Worm (Caenorhabditis elegans): Measurements from ENCODE around the gene bnc-1.

DNA sequence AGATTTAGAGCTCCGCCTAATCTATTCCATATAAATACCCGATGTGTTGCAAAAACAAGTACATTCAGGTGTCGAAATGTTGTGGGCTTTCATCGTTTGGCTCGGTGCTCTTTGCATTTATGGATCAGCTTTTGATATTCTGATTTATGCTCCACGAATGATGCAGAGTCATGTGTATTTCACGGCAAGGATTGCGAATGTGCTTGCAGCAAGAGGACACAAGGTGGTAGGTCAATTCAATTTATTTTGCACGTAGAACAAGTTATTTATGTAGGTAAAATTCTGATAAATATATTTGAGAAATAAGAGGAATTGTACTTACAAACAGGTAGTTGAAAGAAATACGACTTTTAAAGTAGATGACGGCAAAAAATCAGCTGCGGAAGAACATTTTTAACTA is 17.9 kb downstream of the bnc-1 start, which contains the start of gene ugt-56:
- TF ChIP-seq cnd-1 (tag; optimal IDR thresholded peaks at IDR 0.05) (no peak), unc-62 (GFP tag; optimal IDR thresholded peaks at IDR 0.05) (no peak), nhr-12 (tag; optimal IDR thresholded peaks at IDR 0.05) (no peak), nhr-28 (tag; optimal IDR thresholded peaks at IDR 0.05) (no peak), ztf-11 (tag; optimal IDR thresholded peaks at IDR 0.05) (no peak), pha-4 (tag; optimal IDR thresholded peaks at IDR 0.05) (no peak), lsy-2 (tag; optimal IDR thresholded peaks at IDR 0.05) (no peak), bed-3 (GFP tag; optimal IDR thresholded peaks at IDR 0.05) (no peak), nhr-237 (tag; optimal IDR thresholded peaks at IDR 0.05) (no peak), unc-120 (tag; optimal IDR thresholded peaks at IDR 0.05; ENCODE audit: poor library complexity, severe bottlenecking) (no peak)
